Worm (Caenorhabditis elegans) whole organism, L4 larva: ENCODE data around the gene jbts-14.

Source experiments
- F37D6.2 ChIP-seq: sonication (generic microtip); optimal IDR thresholded peaks from 2 replicates; lab custom pipeline; 2016; ENCODE audit warnings: mild to moderate bottlenecking, missing genetic modification characterization, missing compliant biosample characterization
- F44E2.7 ChIP-seq: fragments of 200-800 bp; sonication (Bioruptor generic); IDR thresholded peaks from 2 replicates; pipeline ENCODE4 v2.1.2; 2022; ENCODE audit warnings: missing genetic modification characterization, missing compliant biosample characterization
- R02D3.7 ChIP-seq: fragments of 150-350 bp; sonication (generic microtip); optimal IDR thresholded peaks from 3 replicates; lab custom pipeline; 2014; ENCODE audit warnings: missing biosample characterization, missing genetic modification characterization
- T20F7.1 ChIP-seq: fragments of 200-800 bp; sonication (Bioruptor generic); optimal IDR thresholded peaks from 2 replicates; lab custom pipeline; 2018; ENCODE audit warnings: mild to moderate bottlenecking, missing genetic modification characterization, missing compliant biosample characterization
- Y48G9A.11 ChIP-seq: fragments of 200-800 bp; sonication (Bioruptor generic); IDR thresholded peaks from 2 replicates; pipeline ENCODE4 v1.3.6; 2022; ENCODE audit warnings: missing genetic modification reagents, missing genetic modification characterization, missing compliant biosample characterization
- aly-2 ChIP-seq: sonication (generic microtip); optimal IDR thresholded peaks from 2 replicates; lab custom pipeline; 2018; ENCODE audit warnings: missing biosample characterization, missing genetic modification characterization
- ceh-28 ChIP-seq: fragments of 150-350 bp; optimal IDR thresholded peaks from 2 replicates; lab custom pipeline; 2014; ENCODE audit warnings: missing biosample characterization, missing genetic modification reagents, missing genetic modification characterization
- ceh-32 ChIP-seq: sonication (generic microtip); optimal IDR thresholded peaks from 2 replicates; lab custom pipeline; 2016; ENCODE audit warnings: mild to moderate bottlenecking, missing genetic modification characterization, missing compliant biosample characterization; ENCODE audit not compliant: poor library complexity
- daf-12 ChIP-seq: fragments of 150-350 bp; optimal IDR thresholded peaks from 2 replicates; lab custom pipeline; 2014; ENCODE audit warnings: missing biosample characterization, missing genetic modification reagents, missing genetic modification characterization
- daf-8 ChIP-seq: fragments of 200-800 bp; sonication (Bioruptor generic); IDR thresholded peaks from 2 replicates; pipeline ENCODE4 v1.3.6; 2022; ENCODE audit warnings: missing genetic modification characterization, missing compliant biosample characterization
- dmd-9 ChIP-seq: fragments of 200-800 bp; sonication (Bioruptor generic); IDR thresholded peaks from 2 replicates; pipeline ENCODE4 v1.3.6; 2022; ENCODE audit warnings: missing genetic modification reagents, missing genetic modification characterization, missing compliant biosample characterization
- dpl-1 ChIP-seq: fragments of 150-350 bp; optimal IDR thresholded peaks from 2 replicates; lab custom pipeline; 2014; ENCODE audit warnings: missing biosample characterization, missing genetic modification reagents, missing genetic modification characterization
- dve-1 ChIP-seq: sonication (generic microtip); optimal IDR thresholded peaks from 2 replicates; lab custom pipeline; 2017; ENCODE audit warnings: antibody characterized with exemption, mild to moderate bottlenecking, missing genetic modification characterization, missing compliant biosample characterization; ENCODE audit not compliant: insufficient read depth
- fos-1 ChIP-seq: fragments of 150-350 bp; optimal IDR thresholded peaks from 2 replicates; lab custom pipeline; 2014; ENCODE audit warnings: missing biosample characterization, missing genetic modification characterization
- gei-8 ChIP-seq: fragments of 200-800 bp; sonication (Bioruptor generic); optimal IDR thresholded peaks from 2 replicates; lab custom pipeline; 2018; ENCODE audit warnings: mild to moderate bottlenecking, missing genetic modification characterization, missing compliant biosample characterization
- hlh-11 ChIP-seq: fragments of 200-800 bp; sonication (Bioruptor generic); optimal IDR thresholded peaks from 2 replicates; lab custom pipeline; 2018; ENCODE audit warnings: mild to moderate bottlenecking, missing genetic modification characterization, missing compliant biosample characterization
- hlh-30 ChIP-seq: sonication (generic microtip); optimal IDR thresholded peaks from 2 replicates; lab custom pipeline; 2017; ENCODE audit warnings: antibody characterized with exemption, mild to moderate bottlenecking, missing genetic modification characterization, missing compliant biosample characterization; ENCODE audit not compliant: insufficient read depth
- lin-39 ChIP-seq: fragments of 150-350 bp; optimal IDR thresholded peaks from 2 replicates; lab custom pipeline; 2014; ENCODE audit warnings: missing biosample characterization, missing genetic modification reagents, missing genetic modification characterization
- lsy-2 ChIP-seq, 2 experiments: fragments of 150-350 bp in 1 of 2; sonication (generic microtip) in 1 of 2; optimal IDR thresholded peaks; 2 replicates each; lab custom pipeline; 2014 to 2017; ENCODE audit warnings: missing biosample characterization in 2 of 2, missing genetic modification characterization in 2 of 2
- madf-9 ChIP-seq: fragments of 200-800 bp; sonication (Bioruptor generic); conservative IDR thresholded peaks from 2 replicates; pipeline ENCODE4 v1.3.6; 2022; ENCODE audit warnings: missing genetic modification reagents, missing genetic modification characterization, missing compliant biosample characterization
- mdl-1 ChIP-seq, 2 experiments: fragments of 150-350 bp in 1 of 2; sonication (generic microtip) in 1 of 2; optimal IDR thresholded peaks; 2 replicates each; lab custom pipeline; 2014 to 2017; ENCODE audit warnings: missing biosample characterization in 2 of 2, missing genetic modification characterization in 2 of 2
- mep-1 ChIP-seq: fragments of 150-350 bp; sonication (generic microtip); optimal IDR thresholded peaks from 3 replicates; lab custom pipeline; 2014; ENCODE audit warnings: missing biosample characterization, missing genetic modification characterization
- mes-2 ChIP-seq: sonication (generic microtip); optimal IDR thresholded peaks from 2 replicates; lab custom pipeline; 2016; ENCODE audit warnings: missing genotype, mild to moderate bottlenecking, missing genetic modification characterization, missing compliant biosample characterization; ENCODE audit not compliant: poor library complexity, severe bottlenecking
- mxl-3 ChIP-seq: fragments of 200-800 bp; sonication (Bioruptor generic); optimal IDR thresholded peaks from 2 replicates; lab custom pipeline; 2018; ENCODE audit warnings: mild to moderate bottlenecking, missing genetic modification characterization, missing compliant biosample characterization
- nhr-11 ChIP-seq: fragments of 150-350 bp; optimal IDR thresholded peaks from 2 replicates; lab custom pipeline; 2014; ENCODE audit warnings: missing biosample characterization, missing genetic modification characterization
- nhr-25 ChIP-seq: sonication (generic microtip); optimal IDR thresholded peaks from 2 replicates; lab custom pipeline; 2017; ENCODE audit warnings: missing genetic modification characterization, mild to moderate bottlenecking, missing compliant biosample characterization, antibody characterized with exemption, moderate library complexity, borderline replicate concordance; ENCODE audit not compliant: insufficient read depth
- nhr-28 ChIP-seq: fragments of 150-350 bp; optimal IDR thresholded peaks from 2 replicates; lab custom pipeline; 2014; ENCODE audit warnings: missing biosample characterization, missing genetic modification characterization
- nhr-41 ChIP-seq: fragments of 200-800 bp; sonication (Bioruptor generic); IDR thresholded peaks from 2 replicates; pipeline ENCODE4 v1.3.6; 2022; ENCODE audit warnings: missing genetic modification reagents, missing genetic modification characterization, missing compliant biosample characterization
- nhr-6 ChIP-seq: fragments of 150-350 bp; optimal IDR thresholded peaks from 2 replicates; lab custom pipeline; 2014; ENCODE audit warnings: missing biosample characterization, missing genetic modification characterization
- set-16 ChIP-seq: fragments of 200-800 bp; sonication (Bioruptor generic); IDR thresholded peaks from 2 replicates; pipeline ENCODE4 v1.3.6; 2022; ENCODE audit warnings: missing genetic modification reagents, missing genetic modification characterization, missing compliant biosample characterization
- tag-97 ChIP-seq: fragments of 200-800 bp; sonication (Bioruptor generic); IDR thresholded peaks from 2 replicates; pipeline ENCODE4 v1.3.6; 2022; ENCODE audit warnings: missing genetic modification characterization, missing compliant biosample characterization
- unc-62 ChIP-seq, 3 experiments: fragments of 150-350 bp in 1 of 3; sonication (generic microtip); optimal IDR thresholded peaks in 2 of 3; peaks in 1 of 3; 1 replicate in 1 of 3; 2 replicates in 2 of 3; lab custom pipeline; 2014 to 2017; ENCODE audit warnings: missing biosample characterization in 3 of 3, missing genetic modification characterization in 3 of 3, missing genetic modification reagents in 3 of 3, missing genotype in 1 of 3
- vab-7 ChIP-seq: fragments of 200-800 bp; sonication (Bioruptor generic); IDR thresholded peaks from 2 replicates; pipeline ENCODE4 v1.3.6; 2022; ENCODE audit warnings: missing genetic modification reagents, missing genetic modification characterization, missing compliant biosample characterization
- zfp-2 ChIP-seq: sonication (generic microtip); optimal IDR thresholded peaks from 2 replicates; lab custom pipeline; 2016; ENCODE audit warnings: mild to moderate bottlenecking, missing genetic modification characterization, missing compliant biosample characterization
- zip-2 ChIP-seq: fragments of 150-350 bp; optimal IDR thresholded peaks from 2 replicates; lab custom pipeline; 2014; ENCODE audit warnings: missing biosample characterization, missing genetic modification characterization

Gene jbts-14

DNA sequence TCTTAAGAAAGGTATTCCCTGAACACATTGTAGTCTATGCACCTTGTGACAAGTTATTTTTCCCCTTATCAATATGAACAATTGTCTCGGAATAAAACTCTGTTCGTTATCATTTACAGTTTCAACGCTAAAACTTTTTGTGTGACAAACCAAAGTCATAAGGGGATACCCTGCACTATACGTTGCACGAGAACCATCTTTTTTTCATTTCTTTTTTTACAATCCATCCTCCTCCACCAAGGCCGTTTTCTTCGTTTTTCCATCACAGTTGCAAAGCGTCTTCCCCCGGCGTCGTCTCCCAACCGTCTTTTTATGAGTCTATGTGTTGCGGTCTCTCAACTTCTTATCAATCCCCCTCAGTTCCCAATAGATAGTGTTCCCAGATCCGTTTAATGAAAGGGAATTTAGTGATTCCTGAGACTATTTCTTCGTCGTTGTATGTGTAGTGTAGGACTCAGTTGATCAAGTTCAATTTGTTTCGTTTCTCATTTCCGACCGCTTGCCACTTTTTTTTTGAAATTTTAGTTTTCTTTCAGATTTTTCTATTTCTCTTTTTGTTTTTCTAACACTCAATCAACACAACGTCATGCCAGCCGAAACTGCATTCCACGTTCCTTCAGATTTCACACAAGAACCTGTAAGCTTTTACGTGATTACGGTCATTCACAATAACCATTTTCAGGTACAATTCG is 27.9 kb upstream of the jbts-14 start (continued):
- TF ChIP-seq lin-39 = no peak
- TF ChIP-seq mdl-1 (tag; optimal IDR thresholded peaks at IDR 0.05; lab: Kevin White, UChicago) = peak; percentile 63 to 88
- peak; percentile 25 for TF ChIP-seq nhr-25 (tag; lab: Kevin White, UChicago)
- peak; percentile 93 for TF ChIP-seq hlh-30
- peak; percentile 54 for TF ChIP-seq mep-1 (tag; lab: Kevin White, UChicago)
- no peak for TF ChIP-seq aly-2 (tag; lab: Kevin White, UChicago)
- TF ChIP-seq gei-8 (GFP tag; lab: Kevin White, UChicago) = peak; percentile 34
- peak; percentile 64 for TF ChIP-seq dve-1 (tag; lab: Kevin White, UChicago)
- peak; percentile 23 for TF ChIP-seq mxl-3 (GFP tag; lab: Kevin White, UChicago)
- no peak for TF ChIP-seq nhr-41 (GFP tag; lab: Robert Waterston, UW)
- no peak for TF ChIP-seq tag-97 (GFP tag; lab: Robert Waterston, UW)

DNA sequence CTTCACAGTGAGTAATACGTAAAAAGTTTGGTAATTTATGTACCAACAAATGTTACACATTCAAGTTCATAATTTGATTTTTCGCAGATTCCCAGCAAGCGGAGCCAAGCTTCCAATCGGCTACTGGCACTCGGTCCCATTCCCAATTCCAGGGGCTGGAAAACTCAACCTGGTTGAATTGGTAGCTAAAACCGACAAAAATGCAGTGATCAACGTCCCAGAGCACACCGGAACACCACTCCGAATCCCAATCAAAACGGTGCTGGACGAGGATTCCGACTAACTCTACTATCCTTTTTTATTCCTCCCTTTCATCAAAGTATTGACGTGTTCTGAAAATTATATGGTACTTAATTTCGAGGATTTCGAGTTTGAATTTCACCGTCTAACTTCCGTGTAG is 26.8 kb upstream of the jbts-14 start:
- TF ChIP-seq F44E2.7 (GFP tag; lab: Robert Waterston, UW) (no peak), unc-62 (GFP tag; optimal IDR thresholded peaks at IDR 0.05 in 1 of 2; lab: Kevin White, UChicago) (peak in 1 of 2 experiments; percentile 96), unc-62 (tag; optimal IDR thresholded peaks at IDR 0.05; lab: Kevin White, UChicago) (no peak)
- TF ChIP-seq, all 104 proteins: peak for 1

DNA sequence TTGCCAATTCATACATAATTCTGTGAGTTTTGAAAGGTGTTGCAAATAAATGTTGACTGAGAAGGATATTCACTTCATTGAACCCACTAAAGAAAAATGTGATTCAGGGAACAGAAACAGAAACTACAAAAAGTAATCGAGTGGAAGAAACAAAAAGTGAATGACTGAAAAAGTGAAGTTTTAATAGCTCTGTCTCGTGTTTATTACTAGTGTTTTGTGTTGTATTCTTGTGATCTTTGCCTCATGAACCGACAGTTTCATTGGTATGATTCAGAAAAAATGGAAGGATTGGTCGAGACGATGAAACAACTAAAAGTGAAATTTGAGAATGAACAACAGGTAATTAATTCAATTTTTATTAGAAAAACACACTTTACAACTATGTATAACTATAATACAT is 26.2 kb upstream of the jbts-14 start:
- no peak for TF ChIP-seq lsy-2 (tag; optimal IDR thresholded peaks at IDR 0.05; lab: Kevin White, UChicago)
- no peak for TF ChIP-seq madf-9
- peak in 1 of 2 experiments; percentile 37 for TF ChIP-seq unc-62 (GFP tag; optimal IDR thresholded peaks at IDR 0.05 in 1 of 2; lab: Kevin White, UChicago)
- TF ChIP-seq unc-62 (tag; optimal IDR thresholded peaks at IDR 0.05; lab: Kevin White, UChicago) = no peak
- peak; percentile 64 for TF ChIP-seq hlh-30
- no peak for TF ChIP-seq daf-8 (GFP tag; lab: Robert Waterston, UW)
- no peak for TF ChIP-seq mes-2 (tag; lab: Kevin White, UChicago)
- peak; percentile 58 for TF ChIP-seq nhr-28 (tag; lab: Kevin White, UChicago)
- no peak for TF ChIP-seq nhr-6 (tag; lab: Kevin White, UChicago)

DNA sequence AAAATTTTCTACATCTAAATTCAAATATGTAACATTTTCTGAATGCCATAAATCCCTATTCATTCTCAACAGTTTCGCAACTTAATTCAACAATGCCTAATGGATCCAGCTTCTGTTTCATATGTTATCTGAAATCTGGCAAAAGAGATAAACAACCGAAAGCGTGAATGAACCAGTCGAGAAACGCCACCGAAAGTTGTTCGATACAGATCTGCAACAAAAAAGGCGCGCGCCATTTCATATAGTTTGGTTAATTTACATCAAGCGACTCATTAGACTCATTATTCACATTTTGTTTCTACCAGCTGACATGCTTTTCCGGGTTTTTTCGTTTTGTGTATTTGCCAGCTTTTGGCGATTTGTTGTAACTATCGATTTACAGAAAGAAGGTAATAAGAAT is 22.5 kb upstream of the jbts-14 start, which contains the start of gene K09E2.1:
TSS of gene K09E2.1 (plus strand) at position 301 of the 400 bp plus-strand sequence.
- TF ChIP-seq ceh-28 = no peak
- no peak for TF ChIP-seq daf-12 (tag; lab: Kevin White, UChicago)
- TF ChIP-seq dmd-9 (GFP tag; lab: Robert Waterston, UW) = no peak
- no peak for TF ChIP-seq fos-1 (tag; lab: Kevin White, UChicago)
- TF ChIP-seq nhr-6 (tag; lab: Kevin White, UChicago) = no peak
- no peak for TF ChIP-seq hlh-11
- TF ChIP-seq T20F7.1 (GFP tag; lab: Kevin White, UChicago) = no peak
- no peak for TF ChIP-seq F37D6.2 (tag; lab: Kevin White, UChicago)
- no peak for TF ChIP-seq dpl-1
- no peak for TF ChIP-seq Y48G9A.11 (GFP tag; lab: Robert Waterston, UW)
- TF ChIP-seq set-16 (GFP tag; lab: Robert Waterston, UW) = no peak
- no peak for TF ChIP-seq zip-2 (tag; lab: Kevin White, UChicago)
- TF ChIP-seq zfp-2 = no peak
- no peak for TF ChIP-seq R02D3.7 (tag; lab: Kevin White, UChicago)
- no peak for TF ChIP-seq nhr-11 (tag; lab: Kevin White, UChicago)
- no peak for TF ChIP-seq ceh-32 (tag; lab: Kevin White, UChicago)
- TF ChIP-seq vab-7 = no peak
- TF ChIP-seq, all 104 proteins: peak for 0
